Worm (Caenorhabditis elegans) whole organism, midembryonic: ENCODE measurements around the gene kel-1.

Source experiments
- T22C8.4 ChIP-seq: fragments of 200-800 bp; sonication (Bioruptor generic); IDR thresholded peaks from 2 replicates; pipeline ENCODE4 v1.3.6; 2022; ENCODE audit warnings: missing genetic modification characterization, missing compliant biosample characterization
- cog-1 ChIP-seq: sonication (generic microtip); optimal IDR thresholded peaks from 2 replicates; lab custom pipeline; 2016; ENCODE audit warnings: missing genetic modification characterization, missing compliant biosample characterization
- flt-1 ChIP-seq: fragments of 200-800 bp; sonication (Bioruptor generic); IDR thresholded peaks from 2 replicates; pipeline ENCODE4 v1.3.6; 2022; ENCODE audit warnings: missing genetic modification characterization, missing compliant biosample characterization
- klf-2 ChIP-seq: fragments of 200-800 bp; sonication (Bioruptor generic); conservative IDR thresholded peaks from 2 replicates; pipeline ENCODE4 v1.3.6; 2022; ENCODE audit warnings: missing genetic modification reagents, missing genetic modification characterization, missing compliant biosample characterization
- med-1 ChIP-seq: sonication (generic microtip); optimal IDR thresholded peaks from 2 replicates; lab custom pipeline; 2017; ENCODE audit warnings: missing genetic modification characterization, mild to moderate bottlenecking, missing compliant biosample characterization, antibody characterized with exemption, missing genetic modification reagents; ENCODE audit not compliant: insufficient read depth
- ref-1 ChIP-seq: fragments of 200-800 bp; sonication (Bioruptor generic); conservative IDR thresholded peaks from 2 replicates; pipeline ENCODE4 v1.3.6; 2022; ENCODE audit warnings: missing genetic modification reagents, missing genetic modification characterization, missing compliant biosample characterization
- tab-1 ChIP-seq: fragments of 200-800 bp; sonication (Bioruptor generic); IDR thresholded peaks from 2 replicates; pipeline ENCODE4 v1.3.6; 2022; ENCODE audit warnings: missing genetic modification characterization, missing compliant biosample characterization
- ztf-23 ChIP-seq: fragments of 200-800 bp; sonication (Bioruptor generic); IDR thresholded peaks from 2 replicates; pipeline ENCODE4 v1.3.6; 2022; ENCODE audit warnings: missing genetic modification reagents, missing genetic modification characterization, missing compliant biosample characterization
- ztf-29 ChIP-seq: fragments of 200-800 bp; sonication (Bioruptor generic); IDR thresholded peaks from 2 replicates; pipeline ENCODE4 v1.3.6; 2022; ENCODE audit warnings: missing genetic modification reagents, missing genetic modification characterization, missing compliant biosample characterization

DNA sequence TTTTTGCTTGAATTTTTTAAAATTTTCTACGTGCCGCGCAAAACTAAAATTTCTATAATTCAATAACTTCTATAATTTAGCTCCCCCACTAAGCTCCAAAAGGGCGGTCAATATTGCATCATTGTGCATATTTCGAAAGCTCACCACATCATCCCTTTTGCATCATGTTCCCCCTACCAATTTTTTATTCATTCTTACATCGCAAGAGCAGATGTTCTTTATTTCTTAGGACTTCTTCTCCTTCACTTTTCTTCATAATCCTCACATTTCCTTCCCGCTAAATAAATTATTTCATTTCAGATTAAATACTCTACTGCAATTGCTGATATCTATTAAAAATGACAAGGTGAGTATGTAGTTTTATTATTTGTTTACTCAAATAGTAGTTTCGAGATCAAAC, 35.2 kb downstream of the kel-1 start, which contains the start of gene ldh-1:
- TF ChIP-seq klf-2 (GFP tag; lab: Robert Waterston, UW): no peak
- no peak for TF ChIP-seq T22C8.4 (GFP tag; lab: Robert Waterston, UW)
- TF ChIP-seq cog-1: no peak
- TF ChIP-seq flt-1 (GFP tag; lab: Robert Waterston, UW): no peak
- no peak for TF ChIP-seq ref-1
- no peak for TF ChIP-seq tab-1 (GFP tag; lab: Robert Waterston, UW)
- no peak for TF ChIP-seq ztf-23 (GFP tag; lab: Robert Waterston, UW)
- TF ChIP-seq ztf-29 (GFP tag; lab: Robert Waterston, UW): no peak
- no peak for TF ChIP-seq med-1 (GFP tag; lab: Kevin White, UChicago)
